Worm (Caenorhabditis elegans): ENCODE measurements around the gene acr-2.

DNA sequence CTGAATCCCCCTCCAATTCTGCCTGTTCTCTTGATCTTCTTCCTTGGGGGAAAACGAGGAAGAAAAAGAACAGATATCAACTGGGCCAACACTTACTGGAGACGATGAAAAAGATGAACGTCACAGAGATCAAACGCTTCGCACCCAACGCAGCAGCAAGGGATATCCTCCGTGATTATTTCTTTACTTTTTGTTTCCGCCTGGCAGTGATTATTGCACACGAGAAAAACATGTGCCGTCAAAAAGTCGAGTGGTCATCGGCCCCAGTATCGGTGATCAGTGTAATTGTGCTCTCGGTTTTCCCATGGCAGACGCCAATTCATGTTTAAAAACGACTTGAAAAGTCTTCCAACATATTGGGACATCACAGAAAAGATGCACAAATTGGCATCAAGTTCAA lies 43.2 kb downstream of the acr-2 start:
- TF ChIP-seq lsy-2 (tag; optimal IDR thresholded peaks at IDR 0.05) (no peak), unc-62 (GFP tag; optimal IDR thresholded peaks at IDR 0.05) (no peak), unc-39 (tag; optimal IDR thresholded peaks at IDR 0.05) (no peak), nhr-12 (tag; optimal IDR thresholded peaks at IDR 0.05) (no peak), lin-13 (tag; optimal IDR thresholded peaks at IDR 0.05) (no peak), ces-1 (GFP tag; optimal IDR thresholded peaks at IDR 0.05) (no peak), pha-4 (tag; optimal IDR thresholded peaks at IDR 0.05) (no peak), blmp-1 (tag; optimal IDR thresholded peaks at IDR 0.05) (no peak), nhr-237 (tag; optimal IDR thresholded peaks at IDR 0.05) (no peak)
